Worm (Caenorhabditis elegans) whole organism, L1 larva: ENCODE results near the gene T12B5.15.

Source experiments
- lin-15B ChIP-seq: fragments of 150-350 bp; sonication (generic microtip); optimal IDR thresholded peaks from 3 replicates; lab custom pipeline; 2014; ENCODE audit warnings: missing biosample characterization, missing genetic modification characterization
- swsn-7 ChIP-seq: sonication (generic microtip); optimal IDR thresholded peaks from 2 replicates; lab custom pipeline; 2016; ENCODE audit warnings: missing genetic modification characterization, missing compliant biosample characterization

DNA sequence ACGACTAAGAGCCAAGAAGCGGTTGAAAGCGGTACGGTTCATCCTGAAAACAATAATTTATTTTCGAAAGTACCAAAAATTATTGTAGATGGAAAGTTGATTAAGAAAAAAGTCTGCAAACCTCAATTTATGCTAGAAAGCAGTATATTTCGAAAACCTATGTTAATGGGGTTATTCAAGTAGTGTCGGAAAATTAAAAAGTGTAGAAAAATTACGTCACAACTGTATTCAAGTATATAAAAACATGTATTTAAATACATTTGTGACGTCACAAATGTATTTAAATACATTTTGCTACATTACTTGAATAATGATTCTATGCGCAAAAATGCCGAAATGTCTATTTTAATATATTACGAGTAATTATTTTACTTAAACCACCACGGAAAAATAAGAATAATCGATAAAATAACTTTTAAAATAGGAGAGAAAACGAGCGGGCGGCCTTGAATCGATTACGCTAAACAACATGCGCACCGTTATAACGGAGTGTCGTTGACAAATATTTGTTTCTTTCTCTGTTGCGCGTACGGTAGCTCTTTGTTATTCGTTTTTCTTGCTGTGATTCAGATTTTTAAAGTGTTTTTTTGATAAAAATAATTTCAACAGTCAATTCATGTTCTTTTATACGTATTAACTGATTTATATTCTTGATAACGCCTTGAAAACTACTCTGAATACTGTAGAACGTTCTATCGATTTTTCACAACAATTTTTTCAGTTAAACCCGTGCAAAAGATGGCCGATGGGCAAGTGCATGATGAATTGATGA lies 43.7 kb downstream of the T12B5.15 start, which contains the start of the genes F23H11.5 and bra-2:
- TF ChIP-seq lin-15B (tag; lab: Kevin White, UChicago), result no peak
- peak; percentile 5 for TF ChIP-seq swsn-7 (tag; lab: Kevin White, UChicago)
